Worm (Caenorhabditis elegans) whole organism, L2 larva: Measurements from ENCODE around the gene rpoa-1.

Source experiments
- C34F6.9 ChIP-seq: fragments of 150-350 bp; optimal IDR thresholded peaks from 2 replicates; lab custom pipeline; 2014; ENCODE audit warnings: missing biosample characterization, missing genetic modification characterization
- F13H6.1 ChIP-seq: sonication (generic microtip); optimal IDR thresholded peaks from 2 replicates; lab custom pipeline; 2016; ENCODE audit warnings: missing genetic modification characterization, missing compliant biosample characterization
- R02D3.7 ChIP-seq: fragments of 150-350 bp; optimal IDR thresholded peaks from 2 replicates; lab custom pipeline; 2014; ENCODE audit warnings: missing biosample characterization, missing genetic modification characterization
- Y55F3AM.14 ChIP-seq: fragments of 200-800 bp; sonication (Bioruptor generic); optimal IDR thresholded peaks from 2 replicates; lab custom pipeline; 2018; ENCODE audit warnings: mild to moderate bottlenecking, missing genetic modification characterization, missing compliant biosample characterization
- ZK546.5 ChIP-seq: sonication (generic microtip); optimal IDR thresholded peaks from 2 replicates; lab custom pipeline; 2017; ENCODE audit warnings: missing biosample characterization, missing genetic modification characterization
- alr-1 ChIP-seq: fragments of 150-350 bp; optimal IDR thresholded peaks from 2 replicates; lab custom pipeline; 2014; ENCODE audit warnings: missing biosample characterization, missing genetic modification characterization
- aly-2 ChIP-seq: fragments of 150-350 bp; optimal IDR thresholded peaks from 2 replicates; lab custom pipeline; 2014; ENCODE audit warnings: missing biosample characterization, missing genetic modification characterization
- ama-1 ChIP-seq: fragments of 150-350 bp; optimal IDR thresholded peaks from 2 replicates; lab custom pipeline; 2018; ENCODE audit warnings: inconsistent platforms
- blmp-1 ChIP-seq: sonication (generic microtip); optimal IDR thresholded peaks from 2 replicates; lab custom pipeline; 2017; ENCODE audit warnings: missing genetic modification characterization, mild to moderate bottlenecking, missing compliant biosample characterization, antibody characterized with exemption, moderate library complexity; ENCODE audit not compliant: insufficient read depth
- ceh-16 ChIP-seq: fragments of 150-350 bp; optimal IDR thresholded peaks from 2 replicates; lab custom pipeline; 2014; ENCODE audit warnings: missing biosample characterization, missing genetic modification characterization
- ceh-82 ChIP-seq: fragments of 150-350 bp; optimal IDR thresholded peaks from 2 replicates; lab custom pipeline; 2014; ENCODE audit warnings: missing biosample characterization, missing genetic modification characterization
- crh-2 ChIP-seq: sonication (generic microtip); optimal IDR thresholded peaks from 2 replicates; lab custom pipeline; 2017; ENCODE audit warnings: missing biosample characterization, missing genetic modification characterization
- dmd-4 ChIP-seq: sonication (generic microtip); optimal IDR thresholded peaks from 2 replicates; lab custom pipeline; 2017; ENCODE audit warnings: missing biosample characterization, missing genetic modification characterization
- egl-27 ChIP-seq: sonication (generic microtip); optimal IDR thresholded peaks from 3 replicates; lab custom pipeline; 2017; ENCODE audit warnings: missing biosample characterization, missing genetic modification reagents, missing genetic modification characterization
- elt-1 ChIP-seq: fragments of 150-350 bp; optimal IDR thresholded peaks from 2 replicates; lab custom pipeline; 2014; ENCODE audit warnings: missing biosample characterization, missing genetic modification characterization
- elt-3 ChIP-seq: sonication (generic microtip); optimal IDR thresholded peaks from 2 replicates; lab custom pipeline; 2017; ENCODE audit warnings: missing biosample characterization, missing genetic modification characterization
- fos-1 ChIP-seq: fragments of 150-350 bp; optimal IDR thresholded peaks from 2 replicates; lab custom pipeline; 2014; ENCODE audit warnings: missing biosample characterization, missing genetic modification characterization
- gmeb-1 ChIP-seq: fragments of 150-350 bp; optimal IDR thresholded peaks from 2 replicates; lab custom pipeline; 2014; ENCODE audit warnings: missing biosample characterization, missing genetic modification characterization
- lin-11 ChIP-seq: fragments of 150-350 bp; sonication (generic microtip); optimal IDR thresholded peaks from 2 replicates; lab custom pipeline; 2014; ENCODE audit warnings: missing biosample characterization, missing genetic modification characterization, inconsistent platforms, mixed read lengths
- lin-13 ChIP-seq: fragments of 150-350 bp; optimal IDR thresholded peaks from 2 replicates; lab custom pipeline; 2014; ENCODE audit warnings: missing biosample characterization, missing genetic modification reagents, missing genetic modification characterization
- lin-39 ChIP-seq: fragments of 150-350 bp; optimal IDR thresholded peaks from 2 replicates; lab custom pipeline; 2014; ENCODE audit warnings: missing biosample characterization, missing genetic modification reagents, missing genetic modification characterization
- lsy-2 ChIP-seq, 2 experiments: fragments of 150-350 bp in 1 of 2; sonication (generic microtip) in 1 of 2; optimal IDR thresholded peaks; 2 replicates each; lab custom pipeline; 2014 to 2017; ENCODE audit warnings: missing biosample characterization in 2 of 2, missing genetic modification characterization in 2 of 2
- mab-5 ChIP-seq: fragments of 150-350 bp; optimal IDR thresholded peaks from 2 replicates; lab custom pipeline; 2014; ENCODE audit warnings: missing biosample characterization, missing genetic modification characterization
- mbf-1 ChIP-seq: sonication (generic microtip); optimal IDR thresholded peaks from 2 replicates; lab custom pipeline; 2017; ENCODE audit warnings: missing biosample characterization, missing genetic modification characterization
- mdl-1 ChIP-seq, 2 experiments: fragments of 150-350 bp in 1 of 2; sonication (generic microtip) in 1 of 2; optimal IDR thresholded peaks; 2 replicates each; lab custom pipeline; 2017; ENCODE audit warnings: missing biosample characterization in 2 of 2, missing genetic modification characterization in 2 of 2
- nhr-10 ChIP-seq: sonication (generic microtip); optimal IDR thresholded peaks from 2 replicates; lab custom pipeline; 2017; ENCODE audit warnings: missing biosample characterization, missing genetic modification characterization
- nhr-11 ChIP-seq: fragments of 150-350 bp; optimal IDR thresholded peaks from 2 replicates; lab custom pipeline; 2014; ENCODE audit warnings: missing biosample characterization, missing genetic modification characterization
- nhr-12 ChIP-seq: fragments of 150-350 bp; optimal IDR thresholded peaks from 2 replicates; lab custom pipeline; 2014; ENCODE audit warnings: missing biosample characterization, missing genetic modification characterization
- nhr-129 ChIP-seq: fragments of 150-350 bp; optimal IDR thresholded peaks from 2 replicates; lab custom pipeline; 2014; ENCODE audit warnings: missing biosample characterization, missing genetic modification characterization
- nhr-21 ChIP-seq: fragments of 150-350 bp; optimal IDR thresholded peaks from 2 replicates; lab custom pipeline; 2014; ENCODE audit warnings: missing biosample characterization, missing genetic modification characterization
- nhr-23 ChIP-seq: fragments of 150-350 bp; optimal IDR thresholded peaks from 2 replicates; lab custom pipeline; 2014; ENCODE audit warnings: missing biosample characterization, missing genetic modification reagents, missing genetic modification characterization
- nhr-237 ChIP-seq: fragments of 150-350 bp; optimal IDR thresholded peaks from 2 replicates; lab custom pipeline; 2014; ENCODE audit warnings: missing biosample characterization, missing genetic modification characterization
- nhr-25 ChIP-seq: fragments of 150-350 bp; sonication (generic microtip); optimal IDR thresholded peaks from 3 replicates; lab custom pipeline; 2014; ENCODE audit warnings: missing biosample characterization, missing genetic modification characterization
- nhr-6 ChIP-seq: fragments of 150-350 bp; optimal IDR thresholded peaks from 2 replicates; lab custom pipeline; 2014; ENCODE audit warnings: missing biosample characterization, missing genetic modification characterization
- nhr-77 ChIP-seq: fragments of 150-350 bp; optimal IDR thresholded peaks from 2 replicates; lab custom pipeline; 2014; ENCODE audit warnings: missing biosample characterization, missing genetic modification characterization
- peb-1 ChIP-seq: fragments of 150-350 bp; optimal IDR thresholded peaks from 2 replicates; lab custom pipeline; 2014; ENCODE audit warnings: missing biosample characterization, missing genetic modification characterization
- sem-4 ChIP-seq: fragments of 150-350 bp; optimal IDR thresholded peaks from 2 replicates; lab custom pipeline; 2014; ENCODE audit warnings: missing biosample characterization, missing genetic modification reagents, missing genetic modification characterization
- skn-1 ChIP-seq: sonication (generic microtip); optimal IDR thresholded peaks from 2 replicates; lab custom pipeline; 2017; ENCODE audit warnings: missing biosample characterization, missing genetic modification characterization
- sma-3 ChIP-seq: sonication (generic microtip); optimal IDR thresholded peaks from 2 replicates; lab custom pipeline; 2016; ENCODE audit warnings: missing genetic modification reagents, missing genetic modification characterization, missing compliant biosample characterization
- sma-9 ChIP-seq, 2 experiments: fragments of 150-350 bp in 1 of 2; sonication (generic microtip) in 1 of 2; optimal IDR thresholded peaks; 2 replicates each; lab custom pipeline; 2014 to 2016; ENCODE audit warnings: missing genetic modification characterization in 2 of 2, mild to moderate bottlenecking in 1 of 2, missing biosample characterization in 1 of 2, missing compliant biosample characterization in 1 of 2, missing genetic modification reagents in 1 of 2, moderate library complexity in 1 of 2
- snpc-4 ChIP-seq: fragments of 150-350 bp; optimal IDR thresholded peaks from 2 replicates; lab custom pipeline; 2014; ENCODE audit warnings: missing biosample characterization, missing genetic modification characterization
- unc-39 ChIP-seq: fragments of 150-350 bp; optimal IDR thresholded peaks from 2 replicates; lab custom pipeline; 2014; ENCODE audit warnings: missing biosample characterization, missing genetic modification characterization
- unc-55 ChIP-seq: fragments of 150-350 bp; sonication (generic microtip); optimal IDR thresholded peaks from 3 replicates; lab custom pipeline; 2014; ENCODE audit warnings: missing biosample characterization, missing genetic modification reagents, missing genetic modification characterization
- unc-62 ChIP-seq: fragments of 150-350 bp; optimal IDR thresholded peaks from 2 replicates; lab custom pipeline; 2014; ENCODE audit warnings: missing biosample characterization, missing genetic modification reagents, missing genetic modification characterization
- zag-1 ChIP-seq: fragments of 150-350 bp; optimal IDR thresholded peaks from 2 replicates; lab custom pipeline; 2014; ENCODE audit warnings: missing biosample characterization, missing genetic modification characterization
- ztf-1 ChIP-seq: fragments of 200-800 bp; sonication (Bioruptor generic); conservative IDR thresholded peaks from 2 replicates; pipeline ENCODE4 v1.3.6; 2022; ENCODE audit warnings: missing genetic modification characterization, missing compliant biosample characterization
- ztf-11 ChIP-seq: sonication (generic microtip); optimal IDR thresholded peaks from 2 replicates; lab custom pipeline; 2017; ENCODE audit warnings: missing biosample characterization, missing genetic modification characterization
- ztf-4 ChIP-seq: fragments of 150-350 bp; optimal IDR thresholded peaks from 2 replicates; lab custom pipeline; 2014; ENCODE audit warnings: missing biosample characterization, missing genetic modification characterization

Gene rpoa-1

DNA sequence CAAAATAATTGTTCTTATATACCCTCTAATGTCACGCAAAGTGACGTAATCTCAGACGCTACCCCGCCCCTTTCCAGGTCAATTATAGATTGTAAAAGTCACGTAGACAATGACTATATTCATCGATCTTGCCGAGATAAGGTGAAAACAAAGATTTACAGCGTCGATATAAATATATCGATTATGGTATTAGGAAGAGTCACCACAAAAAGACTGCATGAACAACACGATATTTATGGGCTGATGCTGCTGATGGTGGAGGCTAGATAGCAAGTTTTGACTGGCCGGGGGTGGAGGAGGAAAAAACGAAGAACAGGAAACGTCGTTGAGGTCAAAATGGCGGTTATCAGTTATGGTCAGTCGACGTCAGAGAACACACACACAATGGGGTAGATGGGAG is 56.0 kb downstream of the rpoa-1 start:
- TF ChIP-seq nhr-10 (tag; lab: Kevin White, UChicago) (no peak), egl-27 (tag; lab: Kevin White, UChicago) (no peak), mdl-1 (tag; optimal IDR thresholded peaks at IDR 0.05; lab: Kevin White, UChicago) (no peak), nhr-237 (no peak), mbf-1 (tag; lab: Kevin White, UChicago) (no peak), lin-11 (tag; lab: Kevin White, UChicago) (no peak), R02D3.7 (no peak), nhr-129 (peak; percentile 9), Y55F3AM.14 (no peak), snpc-4 (no peak), ama-1 (no peak), ztf-11 (tag; lab: Kevin White, UChicago) (no peak), nhr-6 (tag; lab: Kevin White, UChicago) (no peak), unc-62 (GFP tag; lab: Kevin White, UChicago) (no peak), nhr-23 (tag; lab: Kevin White, UChicago) (no peak), F13H6.1 (peak; percentile 51), crh-2 (peak; percentile 63), lsy-2 (tag; optimal IDR thresholded peaks at IDR 0.05; lab: Kevin White, UChicago) (peak in 1 of 2 experiments; percentile 39), gmeb-1 (tag; lab: Kevin White, UChicago) (no peak), nhr-77 (tag; lab: Kevin White, UChicago) (no peak), ceh-16 (tag; lab: Kevin White, UChicago) (peak; percentile 71), nhr-11 (tag; lab: Kevin White, UChicago) (no peak), ZK546.5 (tag; lab: Kevin White, UChicago) (no peak), nhr-21 (tag; lab: Kevin White, UChicago) (peak; percentile 74), blmp-1 (tag; lab: Kevin White, UChicago) (peak; percentile 53), mab-5 (tag; lab: Kevin White, UChicago) (no peak), unc-39 (tag; lab: Kevin White, UChicago) (no peak), nhr-25 (tag; lab: Kevin White, UChicago) (peak; percentile 86), ztf-1 (GFP tag; lab: Robert Waterston, UW) (no peak), ceh-82 (tag; lab: Kevin White, UChicago) (no peak), dmd-4 (tag; lab: Kevin White, UChicago) (no peak), sma-3 (GFP tag; lab: Kevin White, UChicago) (peak; percentile 45), alr-1 (tag; lab: Kevin White, UChicago) (no peak), elt-1 (tag; lab: Kevin White, UChicago) (peak; percentile 53), sma-9 (GFP tag; optimal IDR thresholded peaks at IDR 0.05; lab: Kevin White, UChicago) (peak; percentile 77), sma-9 (tag; optimal IDR thresholded peaks at IDR 0.05; lab: Kevin White, UChicago) (no peak), unc-55 (GFP tag; lab: Kevin White, UChicago) (no peak), C34F6.9 (tag; lab: Kevin White, UChicago) (no peak), lin-39 (tag; lab: Kevin White, UChicago) (no peak), skn-1 (tag; lab: Kevin White, UChicago) (no peak), nhr-12 (tag; lab: Kevin White, UChicago) (no peak), lin-13 (GFP tag; lab: Kevin White, UChicago) (no peak), aly-2 (tag; lab: Kevin White, UChicago) (no peak), fos-1 (tag; lab: Kevin White, UChicago) (peak; percentile 67), elt-3 (no peak), ztf-4 (tag; lab: Kevin White, UChicago) (no peak), peb-1 (tag; lab: Kevin White, UChicago) (no peak), zag-1 (tag; lab: Kevin White, UChicago) (no peak), sem-4 (no peak)
